Fruit fly (Drosophila melanogaster): ENCODE measurements around the gene CG31106.
A peak's percentile ranks its signal among the peaks of the same experiment; 100 is the strongest.

Gene CG31106

DNA sequence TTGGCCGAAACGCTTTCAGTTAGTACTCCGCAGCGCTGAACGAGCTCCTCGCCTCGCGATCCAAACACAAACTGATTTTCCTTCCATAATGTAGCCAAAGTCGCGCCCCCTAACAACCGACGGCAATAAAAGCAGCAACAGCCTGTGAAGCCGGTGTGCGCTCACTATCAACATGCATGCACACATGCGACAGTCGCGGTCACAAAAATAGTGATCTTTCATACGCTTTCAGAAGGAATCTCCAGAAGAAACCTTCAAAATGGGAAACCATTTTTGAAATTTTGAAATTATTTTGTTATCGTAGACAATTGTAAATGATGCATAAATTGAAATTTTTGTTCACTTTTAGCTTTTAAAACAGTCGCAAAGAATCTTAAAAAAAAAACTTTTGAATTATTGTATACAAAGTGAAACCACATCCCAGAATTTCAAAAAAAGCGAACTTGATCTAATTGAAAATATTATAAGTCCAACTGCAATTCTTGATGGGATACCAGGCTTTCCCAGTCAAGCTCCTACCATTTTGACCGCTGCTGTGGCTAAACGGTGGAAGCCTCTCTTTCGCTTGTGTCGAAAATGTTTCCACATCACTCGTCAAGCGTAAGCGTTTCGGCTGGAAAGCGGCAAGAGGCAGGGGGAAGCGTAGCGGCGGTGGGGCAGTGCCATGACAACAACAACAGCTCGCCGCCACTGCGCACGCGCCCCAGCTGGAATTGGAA is 16.3 kb downstream of the CG31106 start, which contains the start of gene Cad96Cb (continued):
- peak; percentile 49 for TF ChIP-seq emc (GFP tag; optimal IDR thresholded peaks at IDR 0.05)
- no peak for TF ChIP-seq fd102C (GFP tag; optimal IDR thresholded peaks at IDR 0.05)
- peak; percentile 95 for TF ChIP-seq CG18262 (tag; optimal IDR thresholded peaks at IDR 0.05)
- no peak for TF ChIP-seq Opbp (GFP tag; IDR thresholded peaks at IDR 0.05; ENCODE audit: partially characterized antibody)
- TF ChIP-seq CG10267 (tag; optimal IDR thresholded peaks at IDR 0.05) = peak; percentile 84
- peak; percentile 19 for TF ChIP-seq CTCF (GFP tag; optimal IDR thresholded peaks at IDR 0.05)
- TF ChIP-seq Max (GFP tag; optimal IDR thresholded peaks at IDR 0.05) = peak; percentile 78
- TF ChIP-seq CG10959 (GFP tag; IDR thresholded peaks at IDR 0.05) = peak; percentile 36
- peak; percentile 92 for TF ChIP-seq CG9727 (GFP tag; optimal IDR thresholded peaks at IDR 0.05)
- TF ChIP-seq CG13296 (GFP tag; optimal IDR thresholded peaks at IDR 0.05) = peak; percentile 67
- peak; percentile 70 for TF ChIP-seq NfI (GFP tag; optimal IDR thresholded peaks at IDR 0.05)
- TF ChIP-seq CG5180 (GFP tag; optimal IDR thresholded peaks at IDR 0.05) = peak; percentile 79
- TF ChIP-seq Sin3A (optimal IDR thresholded peaks at IDR 0.05) = no peak
- TF ChIP-seq CG8765 (GFP tag; IDR thresholded peaks at IDR 0.05) = no peak
- TF ChIP-seq Kr (GFP tag; optimal IDR thresholded peaks at IDR 0.05) = peak; percentile 9
- peak; percentile 93 for TF ChIP-seq CG14710 (tag; optimal IDR thresholded peaks at IDR 0.05)
- no peak for TF ChIP-seq Poxn (GFP tag; IDR thresholded peaks at IDR 0.05)
- TF ChIP-seq CG2875 (GFP tag; optimal IDR thresholded peaks at IDR 0.05) = peak; percentile 87
- no peak for TF ChIP-seq ham (GFP tag; IDR thresholded peaks at IDR 0.05)
- no peak for TF ChIP-seq chinmo (GFP tag; IDR thresholded peaks at IDR 0.05; ENCODE audit: partially characterized antibody)
- peak; percentile 37 for TF ChIP-seq CG17328 (GFP tag; IDR thresholded peaks at IDR 0.05)
- TF ChIP-seq crc (GFP tag; optimal IDR thresholded peaks at IDR 0.05) = peak; percentile 59
- TF ChIP-seq lov (optimal IDR thresholded peaks at IDR 0.05) = no peak
- no peak for TF ChIP-seq lov (GFP tag; IDR thresholded peaks at IDR 0.05)
- no peak for TF ChIP-seq Doc2 (GFP tag; IDR thresholded peaks at IDR 0.05)

DNA sequence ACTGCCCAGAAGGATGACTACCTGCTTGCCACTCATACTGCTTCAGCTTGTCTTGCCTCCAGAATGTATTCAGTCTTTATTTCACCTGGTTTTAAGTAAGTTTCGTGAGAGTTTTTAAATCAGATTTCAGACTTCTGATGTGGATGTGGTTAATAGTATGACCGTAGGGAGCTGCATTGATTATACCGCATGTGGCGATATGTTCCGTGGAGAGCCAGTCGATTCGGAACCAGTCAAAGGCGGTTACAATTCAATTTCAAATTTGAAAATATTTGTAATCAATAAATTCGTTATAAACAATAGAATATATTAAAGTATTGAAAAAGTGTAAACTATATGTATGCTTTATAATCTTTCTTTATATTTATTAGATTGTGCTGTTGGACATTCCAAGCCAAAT is 19.3 kb downstream of the CG31106 start, which contains the start of gene Sil1:
Sil1 (minus strand) TSS at position 168 of the 400 bp plus-strand sequence.
- TF ChIP-seq MBD-R2 (GFP tag; IDR thresholded peaks at IDR 0.05) = peak; percentile 32; the same call in 1 of the 2 replicates
- TF ChIP-seq CG6813 (GFP tag; optimal IDR thresholded peaks at IDR 0.05) = no peak
- TF ChIP-seq hb (GFP tag; IDR thresholded peaks at IDR 0.05; ENCODE audit: partially characterized antibody) = no peak
- TF ChIP-seq zfh1 (GFP tag; IDR thresholded peaks at IDR 0.05) = no peak
- no peak for TF ChIP-seq CG8290 (GFP tag; optimal IDR thresholded peaks at IDR 0.05)
- no peak for TF ChIP-seq CG8290 (tag; optimal IDR thresholded peaks at IDR 0.05)
- no peak for TF ChIP-seq CG12104 (GFP tag; optimal IDR thresholded peaks at IDR 0.05)
- TF ChIP-seq CkIIα-i1 (GFP tag; IDR thresholded peaks at IDR 0.05) = no peak
- TF ChIP-seq CG10267 (tag; optimal IDR thresholded peaks at IDR 0.05) = peak; percentile 21
- TF ChIP-seq CG7372 (GFP tag; IDR thresholded peaks at IDR 0.05) = no peak
- no peak for TF ChIP-seq luna (GFP tag; optimal IDR thresholded peaks at IDR 0.05)
- peak; percentile 93 for TF ChIP-seq Myb (GFP tag; optimal IDR thresholded peaks at IDR 0.05)
- TF ChIP-seq amos (GFP tag; IDR thresholded peaks at IDR 0.05; ENCODE audit: partially characterized antibody) = peak; percentile 33; the same call in 1 of the 2 replicates
- TF ChIP-seq CG4820 (GFP tag; optimal IDR thresholded peaks at IDR 0.05) = no peak
- TF ChIP-seq onecut (GFP tag; IDR thresholded peaks at IDR 0.05) = no peak
- peak; percentile 27; the same call in 1 of the 2 replicates for TF ChIP-seq bbx (GFP tag; IDR thresholded peaks at IDR 0.05; ENCODE audit: partially characterized antibody)
- no peak for TF ChIP-seq CG17385 (GFP tag; optimal IDR thresholded peaks at IDR 0.05)
- TF ChIP-seq CG7963 (GFP tag; IDR thresholded peaks at IDR 0.05; ENCODE audit: partially characterized antibody) = no peak
- TF ChIP-seq CG9437 (GFP tag; optimal IDR thresholded peaks at IDR 0.05) = no peak
- no peak for TF ChIP-seq Kr (GFP tag; optimal IDR thresholded peaks at IDR 0.05)
- TF ChIP-seq CG17568 (GFP tag; optimal IDR thresholded peaks at IDR 0.05) = no peak
- TF ChIP-seq CG34376 (GFP tag; optimal IDR thresholded peaks at IDR 0.05) = no peak
- no peak for TF ChIP-seq Poxn (GFP tag; IDR thresholded peaks at IDR 0.05)
- TF ChIP-seq gcm2 (GFP tag; optimal IDR thresholded peaks at IDR 0.05) = no peak
- TF ChIP-seq Med (GFP tag) = peak; percentile 27
- peak; percentile 33 for TF ChIP-seq CG4617 (GFP tag; optimal IDR thresholded peaks at IDR 0.05; ENCODE audit: borderline replicate concordance)
- TF ChIP-seq CG11504 (tag; optimal IDR thresholded peaks at IDR 0.05) = no peak
- no peak for TF ChIP-seq fd3F (GFP tag; optimal IDR thresholded peaks at IDR 0.05)
- TF ChIP-seq Gsc (GFP tag; IDR thresholded peaks at IDR 0.05) = no peak

Measured in whole organism, embryonic.